Worm (Caenorhabditis elegans) whole organism, early embryonic: Measurements from ENCODE around the gene str-74.

Experiments
- B0310.2 ChIP-seq: sonication (generic microtip); optimal IDR thresholded peaks from 2 replicates; lab custom pipeline; 2016; ENCODE audit warnings: mild to moderate bottlenecking, missing genetic modification characterization, missing compliant biosample characterization
- F13C5.2 ChIP-seq: sonication (generic microtip); optimal IDR thresholded peaks from 2 replicates; lab custom pipeline; 2017; ENCODE audit warnings: mild to moderate bottlenecking, missing genetic modification characterization, inconsistent platforms, missing compliant biosample characterization
- aly-1 ChIP-seq: sonication (generic microtip); optimal IDR thresholded peaks from 2 replicates; lab custom pipeline; 2016; ENCODE audit warnings: missing genetic modification characterization, missing compliant biosample characterization
- ama-1 ChIP-seq: fragments of 150-350 bp; optimal IDR thresholded peaks from 2 replicates; lab custom pipeline; 2014
- ceh-36 ChIP-seq: sonication (generic microtip); optimal IDR thresholded peaks from 2 replicates; lab custom pipeline; 2016; ENCODE audit warnings: missing genetic modification characterization, inconsistent platforms, missing compliant biosample characterization
- ets-7 ChIP-seq: sonication (generic microtip); optimal IDR thresholded peaks from 2 replicates; lab custom pipeline; 2016; ENCODE audit warnings: missing genotype, missing genetic modification characterization, missing compliant biosample characterization
- flt-1 ChIP-seq: fragments of 200-800 bp; sonication (Bioruptor generic); IDR thresholded peaks from 2 replicates; pipeline ENCODE4 v1.3.6; 2022; ENCODE audit warnings: missing genetic modification characterization, missing compliant biosample characterization
- hmg-4 ChIP-seq: fragments of 200-800 bp; sonication (Bioruptor generic); optimal IDR thresholded peaks from 2 replicates; lab custom pipeline; 2018; ENCODE audit warnings: mild to moderate bottlenecking, missing genetic modification characterization, missing compliant biosample characterization
- hnd-1 ChIP-seq: sonication (generic microtip); optimal IDR thresholded peaks from 2 replicates; lab custom pipeline; 2016; ENCODE audit warnings: missing genetic modification characterization, missing compliant biosample characterization
- scrt-1 ChIP-seq: fragments of 200-800 bp; sonication (Bioruptor generic); IDR thresholded peaks from 2 replicates; pipeline ENCODE4 v1.3.6; 2022; ENCODE audit warnings: missing genetic modification characterization, missing compliant biosample characterization
- sea-1 ChIP-seq: fragments of 200-800 bp; sonication (Bioruptor generic); conservative IDR thresholded peaks from 2 replicates; pipeline ENCODE4 v1.3.6; 2022; ENCODE audit warnings: missing genetic modification characterization, missing compliant biosample characterization
- tbx-37 ChIP-seq: fragments of 200-800 bp; sonication (Bioruptor generic); conservative IDR thresholded peaks from 2 replicates; pipeline ENCODE4 v1.3.6; 2022; ENCODE audit warnings: missing genetic modification reagents, missing genetic modification characterization, missing compliant biosample characterization
- tra-4 ChIP-seq: sonication (generic microtip); optimal IDR thresholded peaks from 2 replicates; lab custom pipeline; 2017; ENCODE audit warnings: missing genetic modification characterization, missing compliant biosample characterization

ce11 chrX:10277118-10277517 is 36.3 kb upstream of the str-74 start:
- TF ChIP-seq B0310.2 (tag; lab: Kevin White, UChicago) (no peak), ama-1 (no peak), tra-4 (no peak), scrt-1 (no peak), hnd-1 (tag; lab: Kevin White, UChicago) (no peak), sea-1 (GFP tag; lab: Robert Waterston, UW) (no peak), flt-1 (GFP tag; lab: Robert Waterston, UW) (no peak), ceh-36 (tag; lab: Kevin White, UChicago) (no peak), ets-7 (tag; lab: Kevin White, UChicago) (no peak), aly-1 (tag; lab: Kevin White, UChicago) (no peak), hmg-4 (GFP tag; lab: Kevin White, UChicago) (no peak), F13C5.2 (tag; lab: Kevin White, UChicago) (no peak), tbx-37 (GFP tag; lab: Robert Waterston, UW) (no peak)
